Worm (Caenorhabditis elegans) whole organism, young adult: Measurements from ENCODE around the gene F48B9.1.

Experiments used
- B0261.1 ChIP-seq: sonication (generic microtip); optimal IDR thresholded peaks from 2 replicates; lab custom pipeline; 2016; ENCODE audit warnings: mild to moderate bottlenecking, missing genetic modification characterization, moderate library complexity, missing compliant biosample characterization
- C06A6.2 ChIP-seq: fragments of 200-800 bp; sonication (Bioruptor generic); conservative IDR thresholded peaks from 2 replicates; pipeline ENCODE4 v1.3.6; 2022; ENCODE audit warnings: missing genetic modification characterization, missing compliant biosample characterization
- F23B12.7 ChIP-seq: sonication (generic microtip); optimal IDR thresholded peaks from 2 replicates; lab custom pipeline; 2017; ENCODE audit warnings: missing genetic modification characterization, mild to moderate bottlenecking, missing compliant biosample characterization, antibody characterized with exemption, moderate library complexity; ENCODE audit not compliant: insufficient read depth
- F37B4.10 ChIP-seq: fragments of 200-800 bp; sonication (Bioruptor generic); IDR thresholded peaks from 2 replicates; pipeline ENCODE4 v1.3.6; 2022; ENCODE audit warnings: missing genetic modification characterization, missing compliant biosample characterization
- F49E8.2 ChIP-seq: sonication (generic microtip); optimal IDR thresholded peaks from 3 replicates; lab custom pipeline; 2017; ENCODE audit warnings: missing genetic modification characterization, mild to moderate bottlenecking, missing compliant biosample characterization, antibody characterized with exemption, moderate library complexity; ENCODE audit not compliant: insufficient read depth
- F57A8.1 ChIP-seq: fragments of 200-800 bp; sonication (Bioruptor generic); optimal IDR thresholded peaks from 2 replicates; lab custom pipeline; 2018; ENCODE audit warnings: mild to moderate bottlenecking, missing genetic modification characterization, moderate library complexity, missing compliant biosample characterization
- K12H6.12 ChIP-seq: fragments of 200-800 bp; sonication (Bioruptor generic); optimal IDR thresholded peaks from 2 replicates; lab custom pipeline; 2018; ENCODE audit warnings: mild to moderate bottlenecking, missing genetic modification characterization, missing compliant biosample characterization
- Y53F4B.3 ChIP-seq: fragments of 200-800 bp; sonication (Bioruptor generic); IDR thresholded peaks from 2 replicates; pipeline ENCODE4 v1.3.6; 2022; ENCODE audit warnings: missing genetic modification reagents, missing genetic modification characterization, missing compliant biosample characterization
- Y53G8AR.9 ChIP-seq: fragments of 200-800 bp; sonication (Bioruptor generic); conservative IDR thresholded peaks from 2 replicates; pipeline ENCODE4 v1.3.6; 2022; ENCODE audit warnings: missing genetic modification reagents, missing genetic modification characterization, missing compliant biosample characterization
- Y79H2A.3 ChIP-seq: fragments of 200-800 bp; sonication (Bioruptor generic); conservative IDR thresholded peaks from 2 replicates; pipeline ENCODE4 v1.3.6; 2022; ENCODE audit warnings: missing genetic modification reagents, missing genetic modification characterization, missing compliant biosample characterization
- ZK185.1 ChIP-seq: sonication (generic microtip); optimal IDR thresholded peaks from 2 replicates; lab custom pipeline; 2016; ENCODE audit warnings: mild to moderate bottlenecking, missing genetic modification characterization, missing compliant biosample characterization; ENCODE audit not compliant: poor library complexity, severe bottlenecking
- atf-7 ChIP-seq: sonication (generic microtip); optimal IDR thresholded peaks from 2 replicates; lab custom pipeline; 2017; ENCODE audit warnings: mild to moderate bottlenecking, missing genetic modification characterization, missing compliant biosample characterization
- attf-5 ChIP-seq: fragments of 200-800 bp; sonication (Bioruptor generic); optimal IDR thresholded peaks from 2 replicates; lab custom pipeline; 2018; ENCODE audit warnings: mild to moderate bottlenecking, missing genetic modification characterization, missing compliant biosample characterization
- attf-6 ChIP-seq: fragments of 200-800 bp; sonication (Bioruptor generic); IDR thresholded peaks from 2 replicates; pipeline ENCODE4 v1.3.6; 2022; ENCODE audit warnings: missing genetic modification reagents, missing genetic modification characterization, missing compliant biosample characterization
- bed-2 ChIP-seq: fragments of 200-800 bp; sonication (Bioruptor generic); IDR thresholded peaks from 2 replicates; pipeline ENCODE4 v1.3.6; 2022; ENCODE audit warnings: missing genetic modification reagents, missing genetic modification characterization, missing compliant biosample characterization
- die-1 ChIP-seq: sonication (generic microtip); optimal IDR thresholded peaks from 2 replicates; lab custom pipeline; 2016; ENCODE audit warnings: missing genotype, mild to moderate bottlenecking, missing genetic modification characterization, missing compliant biosample characterization
- egl-18 ChIP-seq: fragments of 200-800 bp; sonication (Bioruptor generic); IDR thresholded peaks from 2 replicates; pipeline ENCODE4 v1.3.6; 2022; ENCODE audit warnings: missing genetic modification reagents, missing genetic modification characterization, missing compliant biosample characterization
- ets-4 ChIP-seq: fragments of 200-800 bp; sonication (Bioruptor generic); optimal IDR thresholded peaks from 2 replicates; lab custom pipeline; 2018; ENCODE audit warnings: mild to moderate bottlenecking, missing genetic modification characterization, missing compliant biosample characterization
- him-1 ChIP-seq: sonication (generic microtip); optimal IDR thresholded peaks from 2 replicates; lab custom pipeline; 2016; ENCODE audit warnings: missing genotype, missing genetic modification reagents, missing genetic modification characterization, missing compliant biosample characterization
- hlh-26 ChIP-seq: fragments of 200-800 bp; sonication (Bioruptor generic); conservative IDR thresholded peaks from 2 replicates; pipeline ENCODE4 v1.3.6; 2022; ENCODE audit warnings: missing genetic modification reagents, missing genetic modification characterization, missing compliant biosample characterization
- hmg-1.2 ChIP-seq: fragments of 200-800 bp; sonication (Bioruptor generic); IDR thresholded peaks from 2 replicates; pipeline ENCODE4 v1.3.6; 2022; ENCODE audit warnings: missing genetic modification reagents, missing genetic modification characterization, missing compliant biosample characterization
- hrde-1 ChIP-seq: sonication (generic microtip); optimal IDR thresholded peaks from 2 replicates; lab custom pipeline; 2016; ENCODE audit warnings: missing genetic modification characterization, mild to moderate bottlenecking, missing compliant biosample characterization, moderate library complexity, missing genotype, missing genetic modification reagents, borderline replicate concordance
- let-526 ChIP-seq: fragments of 200-800 bp; sonication (Bioruptor generic); IDR thresholded peaks from 2 replicates; pipeline ENCODE4 v1.3.6; 2022; ENCODE audit warnings: missing genetic modification reagents, missing genetic modification characterization, missing compliant biosample characterization
- lsl-1 ChIP-seq: fragments of 200-800 bp; sonication (Bioruptor generic); optimal IDR thresholded peaks from 2 replicates; lab custom pipeline; 2018; ENCODE audit warnings: mild to moderate bottlenecking, missing genetic modification characterization, moderate library complexity, missing compliant biosample characterization
- mcd-1 ChIP-seq: fragments of 200-800 bp; sonication (Bioruptor generic); IDR thresholded peaks from 2 replicates; pipeline ENCODE4 v1.3.6; 2022; ENCODE audit warnings: missing genetic modification reagents, missing genetic modification characterization, missing compliant biosample characterization
- mel-28 ChIP-seq: sonication (generic microtip); optimal IDR thresholded peaks from 2 replicates; lab custom pipeline; 2016; ENCODE audit warnings: borderline replicate concordance, mild to moderate bottlenecking, missing genetic modification characterization, missing compliant biosample characterization
- mxl-1 ChIP-seq: sonication (generic microtip); optimal IDR thresholded peaks from 2 replicates; lab custom pipeline; 2016; ENCODE audit warnings: missing genetic modification characterization, missing compliant biosample characterization
- nfya-1 ChIP-seq: sonication (generic microtip); optimal IDR thresholded peaks from 2 replicates; lab custom pipeline; 2017; ENCODE audit warnings: antibody characterized with exemption, missing compliant biosample characterization, missing genetic modification characterization, borderline replicate concordance; ENCODE audit not compliant: insufficient read depth
- nhr-179 ChIP-seq: sonication (generic microtip); optimal IDR thresholded peaks from 2 replicates; lab custom pipeline; 2016; ENCODE audit warnings: mild to moderate bottlenecking, missing genetic modification characterization, missing compliant biosample characterization
- nhr-27 ChIP-seq: fragments of 200-800 bp; sonication (Bioruptor generic); optimal IDR thresholded peaks from 2 replicates; lab custom pipeline; 2018; ENCODE audit warnings: mild to moderate bottlenecking, missing genetic modification characterization, moderate library complexity, missing compliant biosample characterization
- pha-4 ChIP-seq: fragments of 150-350 bp; sonication (generic microtip); optimal IDR thresholded peaks from 2 replicates; lab custom pipeline; 2014; ENCODE audit warnings: missing biosample characterization, missing genetic modification reagents, missing genetic modification characterization
- zfh-2 ChIP-seq: fragments of 200-800 bp; sonication (Bioruptor generic); conservative IDR thresholded peaks from 2 replicates; pipeline ENCODE4 v1.3.6; 2022; ENCODE audit warnings: missing genetic modification reagents, missing genetic modification characterization, missing compliant biosample characterization
- ztf-22 ChIP-seq: fragments of 200-800 bp; sonication (Bioruptor generic); optimal IDR thresholded peaks from 2 replicates; lab custom pipeline; 2018; ENCODE audit warnings: mild to moderate bottlenecking, missing genetic modification characterization, moderate library complexity, missing compliant biosample characterization
- ztf-26 ChIP-seq: sonication (generic microtip); optimal IDR thresholded peaks from 2 replicates; lab custom pipeline; 2017; ENCODE audit warnings: missing genetic modification characterization, missing compliant biosample characterization
- ztf-3 ChIP-seq: fragments of 200-800 bp; sonication (Bioruptor generic); optimal IDR thresholded peaks from 2 replicates; lab custom pipeline; 2018; ENCODE audit warnings: mild to moderate bottlenecking, missing genetic modification characterization, missing compliant biosample characterization

The F48B9.1 gene

ce11 chrX:2153780-2154179 is 26.9 kb upstream of the F48B9.1 start (continued):
- TF ChIP-seq hrde-1 (tag; lab: Kevin White, UChicago): no peak
- TF ChIP-seq zfh-2 (GFP tag; lab: Robert Waterston, UW): no peak

- TF ChIP-seq bed-2 (GFP tag; lab: Robert Waterston, UW) (no peak), lsl-1 (GFP tag; lab: Kevin White, UChicago) (no peak), nfya-1 (tag; lab: Kevin White, UChicago) (no peak), attf-5 (no peak), ets-4 (no peak), hlh-26 (GFP tag; lab: Robert Waterston, UW) (no peak), mel-28 (no peak)
- TF ChIP-seq, all 124 proteins: peak for 0
Measured at ce11 chrX:2157855-2158254, 22.8 kb upstream of the F48B9.1 start.

- TF ChIP-seq atf-7 (tag; lab: Kevin White, UChicago) (no peak), K12H6.12 (tag; lab: Kevin White, UChicago) (no peak), nhr-179 (tag; lab: Kevin White, UChicago) (no peak), ZK185.1 (tag; lab: Kevin White, UChicago) (no peak), hmg-1.2 (no peak), Y79H2A.3 (GFP tag; lab: Robert Waterston, UW) (no peak), Y53F4B.3 (GFP tag; lab: Robert Waterston, UW) (no peak), ztf-26 (tag; lab: Kevin White, UChicago) (no peak), ets-4 (no peak), ztf-22 (GFP tag; lab: Kevin White, UChicago) (no peak), nfya-1 (tag; lab: Kevin White, UChicago) (no peak), him-1 (tag; lab: Kevin White, UChicago) (no peak), ztf-3 (GFP tag; lab: Kevin White, UChicago) (no peak), attf-5 (no peak), F49E8.2 (tag; lab: Kevin White, UChicago) (no peak), let-526 (no peak)
Measured at ce11 chrX:2163084-2163483, 17.6 kb upstream of the F48B9.1 start, which contains the start of gene pdf-2. Gene pdf-2, plus strand, starts transcription at chrX:2163384.

ce11 chrX:2164751-2165150 is 15.9 kb upstream of the F48B9.1 start, which contains the start of gene F48B9.3:
Gene F48B9.3, plus strand, starts transcription at chrX:2165051.
- TF ChIP-seq ZK185.1 (tag; lab: Kevin White, UChicago): no peak
- TF ChIP-seq mcd-1: no peak
- no peak for TF ChIP-seq Y53G8AR.9 (GFP tag; lab: Robert Waterston, UW)
- no peak for TF ChIP-seq nhr-27 (tag; lab: Kevin White, UChicago)
- TF ChIP-seq hmg-1.2: no peak
- TF ChIP-seq C06A6.2 (GFP tag; lab: Robert Waterston, UW): no peak
- TF ChIP-seq F23B12.7 (tag; lab: Kevin White, UChicago): no peak
- no peak for TF ChIP-seq F37B4.10 (GFP tag; lab: Robert Waterston, UW)
- TF ChIP-seq die-1 (tag; lab: Kevin White, UChicago): no peak
- TF ChIP-seq attf-6 (GFP tag; lab: Robert Waterston, UW): no peak
- no peak for TF ChIP-seq mxl-1 (tag; lab: Kevin White, UChicago)
- no peak for TF ChIP-seq ztf-22 (GFP tag; lab: Kevin White, UChicago)
- TF ChIP-seq ztf-3 (GFP tag; lab: Kevin White, UChicago): no peak
- TF ChIP-seq F57A8.1 (GFP tag; lab: Kevin White, UChicago): no peak
- no peak for TF ChIP-seq egl-18 (GFP tag; lab: Robert Waterston, UW)
- TF ChIP-seq pha-4 (tag; lab: Kevin White, UChicago): no peak
- TF ChIP-seq bed-2 (GFP tag; lab: Robert Waterston, UW): no peak
- TF ChIP-seq F49E8.2 (tag; lab: Kevin White, UChicago): no peak
- TF ChIP-seq B0261.1 (tag; lab: Kevin White, UChicago): no peak
- TF ChIP-seq, all 124 proteins: peak for 0
